Fruit fly (Drosophila melanogaster) whole organism, embryonic: ENCODE data around the gene PLCXD.

Experiments
- Atf-2 ChIP-seq: fragments of 200-800 bp; sonication (Bioruptor generic); optimal IDR thresholded peaks from 2 replicates; lab custom pipeline; 2016; ENCODE audit warnings: missing biosample characterization, missing genetic modification characterization
- CG12236 ChIP-seq: fragments of 200-800 bp; sonication (Bioruptor generic); optimal IDR thresholded peaks from 2 replicates; lab custom pipeline; 2016; ENCODE audit warnings: missing biosample characterization, missing genetic modification characterization
- CG12391 ChIP-seq: fragments of 200-800 bp; sonication (Bioruptor generic); optimal IDR thresholded peaks from 3 replicates; lab custom pipeline; 2018; ENCODE audit warnings: missing biosample characterization, mild to moderate bottlenecking, missing genetic modification characterization, moderate library complexity
- CG1602 ChIP-seq: fragments of 200-800 bp; sonication (Bioruptor generic); optimal IDR thresholded peaks from 3 replicates; lab custom pipeline; 2016; ENCODE audit warnings: missing biosample characterization, missing genetic modification characterization
- CG1603 ChIP-seq: fragments of 200-800 bp; sonication (Bioruptor generic); optimal IDR thresholded peaks from 2 replicates; lab custom pipeline; 2019; ENCODE audit warnings: missing biosample characterization, mild to moderate bottlenecking, missing genetic modification characterization, moderate library complexity
- CG17328 ChIP-seq: fragments of 200-800 bp; sonication (Bioruptor generic); IDR thresholded peaks from 2 replicates; pipeline ENCODE4 v1.3.6; 2022; ENCODE audit warnings: missing biosample characterization, missing genetic modification characterization
- CG17385 ChIP-seq: fragments of 200-800 bp; sonication (Bioruptor generic); optimal IDR thresholded peaks from 3 replicates; lab custom pipeline; 2018; ENCODE audit warnings: missing biosample characterization, mild to moderate bottlenecking, missing genetic modification characterization
- CG18011 ChIP-seq: fragments of 200-800 bp; sonication (Bioruptor generic); optimal IDR thresholded peaks from 2 replicates; lab custom pipeline; 2017; ENCODE audit warnings: missing biosample characterization, missing genetic modification characterization, mild to moderate bottlenecking, moderate library complexity, missing genotype
- CG2712 ChIP-seq: fragments of 200-800 bp; optimal IDR thresholded peaks from 3 replicates; lab custom pipeline; 2019; ENCODE audit warnings: missing biosample characterization, mild to moderate bottlenecking, missing genetic modification characterization, moderate library complexity
- CG31388 ChIP-seq: fragments of 200-800 bp; sonication (Bioruptor generic); optimal IDR thresholded peaks from 2 replicates; lab custom pipeline; 2016; ENCODE audit warnings: missing biosample characterization, missing genetic modification characterization
- CG33557 ChIP-seq: fragments of 200-800 bp; sonication (Bioruptor generic); optimal IDR thresholded peaks from 2 replicates; lab custom pipeline; 2019; ENCODE audit warnings: missing biosample characterization, mild to moderate bottlenecking, missing genetic modification characterization, moderate library complexity
- CG3995 ChIP-seq: fragments of 200-800 bp; sonication (Bioruptor generic); optimal IDR thresholded peaks from 3 replicates; lab custom pipeline; 2016; ENCODE audit warnings: missing biosample characterization, missing genetic modification characterization
- CG6254 ChIP-seq: fragments of 200-800 bp; sonication (Bioruptor generic); optimal IDR thresholded peaks from 3 replicates; lab custom pipeline; 2017; ENCODE audit warnings: mild to moderate bottlenecking, missing biosample characterization, missing genetic modification reagents, missing genetic modification characterization
- CG7839 ChIP-seq: fragments of 200-800 bp; sonication (Bioruptor generic); optimal IDR thresholded peaks from 3 replicates; lab custom pipeline; 2018; ENCODE audit warnings: missing biosample characterization, mild to moderate bottlenecking, missing genetic modification characterization, moderate library complexity
- CG8290 ChIP-seq, 3 experiments: fragments of 200-800 bp; sonication (Bioruptor generic); optimal IDR thresholded peaks; 2 replicates each; lab custom pipeline; 2016 to 2019; ENCODE audit warnings: missing biosample characterization in 3 of 3, missing genetic modification characterization in 3 of 3, mild to moderate bottlenecking in 2 of 3, moderate library complexity in 1 of 3
- CG8359 ChIP-seq: fragments of 200-800 bp; sonication (Bioruptor generic); optimal IDR thresholded peaks from 2 replicates; lab custom pipeline; 2017; ENCODE audit warnings: missing biosample characterization, mild to moderate bottlenecking, missing genetic modification characterization, borderline replicate concordance
- Chrac-16 ChIP-seq: fragments of 200-800 bp; sonication (Bioruptor generic); optimal IDR thresholded peaks from 3 replicates; lab custom pipeline; 2016; ENCODE audit warnings: missing biosample characterization, missing genetic modification characterization
- Deaf1 ChIP-seq: fragments of 200-800 bp; optimal IDR thresholded peaks from 3 replicates; lab custom pipeline; 2019; ENCODE audit warnings: missing biosample characterization, mild to moderate bottlenecking, missing genetic modification characterization, moderate library complexity
- Doc2 ChIP-seq: fragments of 200-800 bp; sonication (Bioruptor generic); IDR thresholded peaks from 2 replicates; pipeline ENCODE4 v1.3.6; 2022; ENCODE audit warnings: missing biosample characterization, missing genetic modification characterization
- Elba2 ChIP-seq: fragments of 200-800 bp; sonication (Bioruptor generic); optimal IDR thresholded peaks from 3 replicates; lab custom pipeline; 2016; ENCODE audit warnings: missing biosample characterization, missing genetic modification characterization
- HLH54F ChIP-seq: fragments of 200-800 bp; sonication (Bioruptor generic); optimal IDR thresholded peaks from 3 replicates; lab custom pipeline; 2016; ENCODE audit warnings: missing biosample characterization, missing genetic modification characterization
- Hmr ChIP-seq: fragments of 200-800 bp; sonication (Bioruptor generic); optimal IDR thresholded peaks from 3 replicates; lab custom pipeline; 2017; ENCODE audit warnings: mild to moderate bottlenecking, missing biosample characterization, missing genetic modification reagents, missing genetic modification characterization
- Mrtf ChIP-seq: fragments of 200-800 bp; sonication (Bioruptor generic); IDR thresholded peaks from 3 replicates; pipeline ENCODE4 v1.3.6; 2022; ENCODE audit warnings: missing biosample characterization, missing genetic modification characterization
- PHDP ChIP-seq: fragments of 200-800 bp; sonication (Bioruptor generic); optimal IDR thresholded peaks from 3 replicates; lab custom pipeline; 2018; ENCODE audit warnings: missing biosample characterization, mild to moderate bottlenecking, missing genetic modification characterization, moderate library complexity
- Rx ChIP-seq: fragments of 200-800 bp; sonication (Bioruptor generic); IDR thresholded peaks from 2 replicates; pipeline ENCODE4 v1.3.6; 2022; ENCODE audit warnings: missing biosample characterization, missing genetic modification characterization
- Sox100B ChIP-seq: fragments of 200-800 bp; sonication (Bioruptor generic); optimal IDR thresholded peaks from 3 replicates; lab custom pipeline; 2018; ENCODE audit warnings: missing biosample characterization, mild to moderate bottlenecking, missing genetic modification characterization
- Stat92E ChIP-seq, 3 experiments: fragments of >200 bp in 2 of 3; fragments of 200-800 bp in 1 of 3; sonication (Bioruptor generic) in 1 of 3; optimal IDR thresholded peaks; 2 replicates each; lab custom pipeline; 2017 to 2019; ENCODE audit warnings: missing biosample characterization in 3 of 3, missing genetic modification characterization in 3 of 3, mild to moderate bottlenecking in 1 of 3, moderate library complexity in 1 of 3
- ac ChIP-seq: fragments of 200-800 bp; sonication (Bioruptor generic); optimal IDR thresholded peaks from 3 replicates; lab custom pipeline; 2017; ENCODE audit warnings: missing biosample characterization, mild to moderate bottlenecking, missing genetic modification characterization
- aop ChIP-seq: fragments of 200-800 bp; sonication (Bioruptor generic); IDR thresholded peaks from 2 replicates; pipeline ENCODE4 v1.3.6; 2022; ENCODE audit warnings: missing biosample characterization, missing genetic modification characterization
- caup ChIP-seq: fragments of 200-800 bp; sonication (Bioruptor generic); optimal IDR thresholded peaks from 3 replicates; lab custom pipeline; 2017; ENCODE audit warnings: missing biosample characterization, mild to moderate bottlenecking, missing genetic modification characterization, moderate library complexity; ENCODE audit not compliant: severe bottlenecking
- crol ChIP-seq: fragments of 200-800 bp; sonication (Bioruptor generic); IDR thresholded peaks from 2 replicates; pipeline ENCODE4 v1.3.6; 2022; ENCODE audit warnings: missing biosample characterization, missing genetic modification characterization
- en ChIP-seq: fragments of 200-800 bp; sonication (Bioruptor generic); optimal IDR thresholded peaks from 2 replicates; lab custom pipeline; 2016; ENCODE audit warnings: missing biosample characterization, missing genetic modification characterization
- fd3F ChIP-seq: fragments of 200-800 bp; sonication (Bioruptor generic); optimal IDR thresholded peaks from 2 replicates; lab custom pipeline; 2018; ENCODE audit warnings: missing biosample characterization, mild to moderate bottlenecking, missing genetic modification characterization, moderate library complexity
- gce ChIP-seq: fragments of 200-800 bp; sonication (Bioruptor generic); IDR thresholded peaks from 3 replicates; pipeline ENCODE4 v1.3.6; 2022; ENCODE audit warnings: missing biosample characterization, missing genetic modification characterization
- gcm ChIP-seq: fragments of 200-800 bp; sonication (Bioruptor generic); optimal IDR thresholded peaks from 2 replicates; lab custom pipeline; 2019; ENCODE audit warnings: missing biosample characterization, mild to moderate bottlenecking, missing genetic modification characterization, moderate library complexity
- her ChIP-seq: fragments of 200-800 bp; sonication (Bioruptor generic); optimal IDR thresholded peaks from 2 replicates; lab custom pipeline; 2016; ENCODE audit warnings: missing biosample characterization, missing genetic modification characterization
- ind ChIP-seq: fragments of 200-800 bp; sonication (Bioruptor generic); optimal IDR thresholded peaks from 3 replicates; lab custom pipeline; 2016; ENCODE audit warnings: missing biosample characterization, missing genetic modification characterization
- ken ChIP-seq: fragments of 200-800 bp; sonication (Bioruptor generic); IDR thresholded peaks from 3 replicates; pipeline ENCODE4 v1.3.6; 2022; ENCODE audit warnings: missing biosample characterization, missing genetic modification characterization
- lilli ChIP-seq: fragments of 200-800 bp; sonication (Bioruptor generic); optimal IDR thresholded peaks from 3 replicates; lab custom pipeline; 2016; ENCODE audit warnings: missing biosample characterization, missing genetic modification characterization
- maf-S ChIP-seq: fragments of 200-800 bp; sonication (Bioruptor generic); optimal IDR thresholded peaks from 2 replicates; lab custom pipeline; 2016; ENCODE audit warnings: missing biosample characterization, missing genetic modification characterization
- nau ChIP-seq: fragments of 200-800 bp; sonication (Bioruptor generic); optimal IDR thresholded peaks from 3 replicates; lab custom pipeline; 2017; ENCODE audit warnings: missing biosample characterization, mild to moderate bottlenecking, missing genetic modification characterization, missing genetic modification reagents
- pzg ChIP-seq: fragments of 200-800 bp; sonication (Bioruptor generic); optimal IDR thresholded peaks from 3 replicates; lab custom pipeline; 2018; ENCODE audit warnings: missing biosample characterization, mild to moderate bottlenecking, missing genetic modification characterization, moderate library complexity
- schlank ChIP-seq: fragments of 200-800 bp; sonication (Bioruptor generic); optimal IDR thresholded peaks from 2 replicates; lab custom pipeline; 2018; ENCODE audit warnings: missing biosample characterization, mild to moderate bottlenecking, missing genetic modification characterization
- so ChIP-seq: fragments of 200-800 bp; sonication (Bioruptor generic); IDR thresholded peaks from 3 replicates; pipeline ENCODE4 v1.3.6; 2022; ENCODE audit warnings: missing biosample characterization, missing genetic modification characterization
- sqz ChIP-seq: fragments of 200-800 bp; sonication (Bioruptor generic); optimal IDR thresholded peaks from 3 replicates; lab custom pipeline; 2018; ENCODE audit warnings: missing biosample characterization, mild to moderate bottlenecking, missing genetic modification characterization
- sr ChIP-seq: fragments of 200-800 bp; sonication (Bioruptor generic); IDR thresholded peaks from 3 replicates; pipeline ENCODE4 v1.3.6; 2022; ENCODE audit warnings: missing biosample characterization, missing genetic modification characterization
- ssp ChIP-seq: fragments of 200-800 bp; sonication (Bioruptor generic); IDR thresholded peaks from 2 replicates; pipeline ENCODE4 v1.3.6; 2022; ENCODE audit warnings: missing biosample characterization, missing genetic modification characterization
- trem ChIP-seq: fragments of 200-800 bp; optimal IDR thresholded peaks from 3 replicates; lab custom pipeline; 2019; ENCODE audit warnings: missing biosample characterization, mild to moderate bottlenecking, missing genetic modification characterization, moderate library complexity
- wek ChIP-seq: fragments of 200-800 bp; sonication (Bioruptor generic); optimal IDR thresholded peaks from 3 replicates; lab custom pipeline; 2018; ENCODE audit warnings: missing biosample characterization, mild to moderate bottlenecking, missing genetic modification characterization, moderate library complexity
- yki ChIP-seq: fragments of >200 bp; optimal IDR thresholded peaks from 3 replicates; lab custom pipeline; 2018
- zfh2 ChIP-seq: fragments of 200-800 bp; sonication (Bioruptor generic); optimal IDR thresholded peaks from 2 replicates; lab custom pipeline; 2016; ENCODE audit warnings: missing biosample characterization, missing genetic modification characterization

The PLCXD gene

DNA sequence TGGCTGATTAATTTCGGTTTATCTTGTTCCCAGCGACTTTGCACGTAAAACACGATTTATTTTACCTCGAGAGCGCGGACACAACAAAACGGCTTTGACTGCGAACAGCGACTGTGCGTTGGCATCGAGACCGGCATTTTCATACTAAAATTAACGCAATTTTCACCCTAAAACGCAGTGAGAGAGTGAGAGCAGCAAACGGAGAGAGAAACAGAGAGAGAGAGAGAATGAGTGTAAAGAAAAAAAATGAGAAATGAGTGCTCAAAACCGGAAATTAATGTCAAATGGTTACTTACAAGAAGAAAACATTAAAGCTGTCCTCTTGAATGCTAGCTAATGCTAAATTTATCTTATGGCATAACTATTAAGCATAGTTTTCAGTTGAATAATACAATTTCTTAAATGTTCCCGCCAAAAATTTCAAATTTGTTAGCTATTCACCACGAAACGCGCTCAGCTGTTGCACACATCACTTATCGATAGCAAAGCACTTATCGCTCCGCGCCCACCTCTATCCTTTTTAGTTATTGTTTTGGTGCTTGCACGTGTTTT, 6.7 kb downstream of the PLCXD start, which contains the start of the genes JhI-21, RpL7-like and CG34164 (continued):
- no peak for TF ChIP-seq CG12391 (tag; lab: Kevin White, UChicago)
- TF ChIP-seq CG3995 = no peak
- TF ChIP-seq gce (GFP tag; lab: Robert Waterston, UW) = 0 out of 3 replicates have a peak, but pooled peaks have one; percentile 31
- no peak for TF ChIP-seq CG17328 (GFP tag; lab: Robert Waterston, UW)
- no peak for TF ChIP-seq CG31388 (GFP tag; lab: Kevin White, UChicago)
- no peak for TF ChIP-seq PHDP (tag; lab: Kevin White, UChicago)
- no peak for TF ChIP-seq Hmr (GFP tag; lab: Kevin White, UChicago)
- no peak for TF ChIP-seq CG7839 (tag; lab: Kevin White, UChicago)
- peak; percentile 24 for TF ChIP-seq gcm (GFP tag; lab: Kevin White, UChicago)
- TF ChIP-seq pzg = peak; percentile 86
- TF ChIP-seq CG1603 (tag; lab: Kevin White, UChicago) = no peak
- TF ChIP-seq en (GFP tag; lab: Kevin White, UChicago) = no peak
- no peak for TF ChIP-seq Deaf1 (tag; lab: Kevin White, UChicago)
- no peak for TF ChIP-seq her
- no peak for TF ChIP-seq crol
- TF ChIP-seq ssp (GFP tag; lab: Robert Waterston, UW) = no peak
- no peak for TF ChIP-seq Atf-2 (GFP tag; lab: Kevin White, UChicago)
- TF ChIP-seq ken (GFP tag; lab: Robert Waterston, UW) = no peak
- peak; percentile 69 for TF ChIP-seq trem (tag; lab: Kevin White, UChicago)
- no peak for TF ChIP-seq CG1602 (GFP tag; lab: Kevin White, UChicago)
- no peak for TF ChIP-seq so (GFP tag; lab: Robert Waterston, UW)
- no peak for TF ChIP-seq caup (GFP tag; lab: Kevin White, UChicago)
- TF ChIP-seq ind (GFP tag; lab: Kevin White, UChicago) = no peak
- TF ChIP-seq CG33557 = no peak
- TF ChIP-seq maf-S (GFP tag; lab: Kevin White, UChicago) = no peak
- peak; percentile 50 for TF ChIP-seq CG17385 (GFP tag; lab: Kevin White, UChicago)
- TF ChIP-seq CG12236 = no peak
- TF ChIP-seq lilli (GFP tag; lab: Kevin White, UChicago) = no peak
- no peak for TF ChIP-seq aop (GFP tag; lab: Robert Waterston, UW)
- no peak for TF ChIP-seq sr (GFP tag; lab: Robert Waterston, UW)
- no peak for TF ChIP-seq ac
- peak; percentile 14 for TF ChIP-seq CG2712 (tag; lab: Kevin White, UChicago)
- no peak for TF ChIP-seq Mrtf (GFP tag; lab: Robert Waterston, UW)
- no peak for TF ChIP-seq zfh2 (GFP tag; lab: Kevin White, UChicago)
- peak; percentile 89 for TF ChIP-seq yki
- TF ChIP-seq Elba2 = no peak
- no peak for TF ChIP-seq CG18011 (GFP tag; lab: Kevin White, UChicago)
- TF ChIP-seq Chrac-16 (GFP tag; lab: Kevin White, UChicago) = no peak
- TF ChIP-seq wek = no peak
- no peak for TF ChIP-seq fd3F (GFP tag; lab: Kevin White, UChicago)
- no peak for TF ChIP-seq Sox100B (GFP tag; lab: Kevin White, UChicago)
- no peak for TF ChIP-seq Doc2 (GFP tag; lab: Robert Waterston, UW)
- peak in 1 of 3 experiments; percentile 64 for TF ChIP-seq Stat92E (GFP tag; optimal IDR thresholded peaks at IDR 0.05; lab: Kevin White, UChicago)
- TF ChIP-seq CG6254 (GFP tag; lab: Kevin White, UChicago) = no peak
- TF ChIP-seq CG8290 (GFP tag; optimal IDR thresholded peaks at IDR 0.05; lab: Kevin White, UChicago) = no peak
- no peak for TF ChIP-seq CG8290 (tag; optimal IDR thresholded peaks at IDR 0.05; lab: Kevin White, UChicago)
- TF ChIP-seq Rx (GFP tag; lab: Robert Waterston, UW) = no peak
- TF ChIP-seq CG8359 = no peak
- no peak for TF ChIP-seq nau (GFP tag; lab: Kevin White, UChicago)
- no peak for TF ChIP-seq HLH54F (GFP tag; lab: Kevin White, UChicago)
- no peak for TF ChIP-seq schlank (tag; lab: Kevin White, UChicago)
- peak; percentile 94 for TF ChIP-seq sqz (GFP tag; lab: Kevin White, UChicago)
